Worm (Caenorhabditis elegans): Measurements from ENCODE around the gene dsl-7.

dsl-7 gene

ce11 chrV:13024499-13024898 is 31.5 kb downstream of the dsl-7 start:
- no peak for TF ChIP-seq ceh-9 (tag; optimal IDR thresholded peaks at IDR 0.05)

- TF ChIP-seq fkh-10 (GFP tag; optimal IDR thresholded peaks at IDR 0.05) (no peak), eor-1 (tag; optimal IDR thresholded peaks at IDR 0.05) (no peak), mml-1 (tag; optimal IDR thresholded peaks at IDR 0.05) (no peak), daf-12 (tag; optimal IDR thresholded peaks at IDR 0.05) (no peak), fkh-2 (tag; optimal IDR thresholded peaks at IDR 0.05) (no peak), pha-4 (tag; optimal IDR thresholded peaks at IDR 0.05) (no peak), jun-1 (tag; optimal IDR thresholded peaks at IDR 0.05) (no peak), ceh-16 (tag; optimal IDR thresholded peaks at IDR 0.05) (no peak), elt-2 (tag; optimal IDR thresholded peaks at IDR 0.05) (no peak), skn-1 (tag; optimal IDR thresholded peaks at IDR 0.05) (no peak), egl-5 (tag; optimal IDR thresholded peaks at IDR 0.05) (no peak)
These were observed 32.3 kb downstream of the dsl-7 start for ce11 chrV:13025283-13025682.

ce11 chrV:13026631-13027299 is 33.8 kb downstream of the dsl-7 start:
- TF ChIP-seq mml-1 (tag; optimal IDR thresholded peaks at IDR 0.05) (no peak), elt-2 (tag; optimal IDR thresholded peaks at IDR 0.05) (peak; percentile 17)

- TF ChIP-seq fkh-10 (GFP tag; optimal IDR thresholded peaks at IDR 0.05) (peak; percentile 13), ZK546.5 (tag; optimal IDR thresholded peaks at IDR 0.05) (no peak)
These were observed 35.9 kb downstream of the dsl-7 start for ce11 chrV:13028871-13029270.

ce11 chrV:13033223-13033622 is 40.3 kb downstream of the dsl-7 start, which contains the start of gene W07G4.1:
TSS of gene W07G4.1 (plus strand) at chrV:13033523.
- no peak for TF ChIP-seq ZK546.5 (tag; optimal IDR thresholded peaks at IDR 0.05)
- no peak for TF ChIP-seq nhr-76 (tag; optimal IDR thresholded peaks at IDR 0.05)
- TF ChIP-seq aly-2 (tag; optimal IDR thresholded peaks at IDR 0.05): no peak

- no peak for TF ChIP-seq nhr-12 (tag; optimal IDR thresholded peaks at IDR 0.05)
- no peak for TF ChIP-seq lsy-12 (tag; optimal IDR thresholded peaks at IDR 0.05)
- no peak for TF ChIP-seq eor-1 (tag; optimal IDR thresholded peaks at IDR 0.05)
- TF ChIP-seq sea-2 (GFP tag; optimal IDR thresholded peaks at IDR 0.05): no peak
- no peak for TF ChIP-seq lin-39 (tag; optimal IDR thresholded peaks at IDR 0.05)
- TF ChIP-seq fkh-2 (tag; optimal IDR thresholded peaks at IDR 0.05): no peak
- TF ChIP-seq nhr-28 (tag; optimal IDR thresholded peaks at IDR 0.05): no peak
- TF ChIP-seq nhr-23 (tag; optimal IDR thresholded peaks at IDR 0.05): no peak
- TF ChIP-seq fos-1 (tag; optimal IDR thresholded peaks at IDR 0.05): no peak
- TF ChIP-seq tbx-2 (tag; optimal IDR thresholded peaks at IDR 0.05): no peak
- TF ChIP-seq ztf-4 (tag; optimal IDR thresholded peaks at IDR 0.05): no peak
- TF ChIP-seq ceh-9 (tag; optimal IDR thresholded peaks at IDR 0.05): no peak
These were observed 41.7 kb downstream of the dsl-7 start, which contains the start of gene W07G4.7 for ce11 chrV:13034604-13035003. TSS of gene W07G4.7 (minus strand) at chrV:13034704.

- TF ChIP-seq elt-3 (tag; optimal IDR thresholded peaks at IDR 0.05) (no peak), snpc-4 (tag; optimal IDR thresholded peaks at IDR 0.05) (no peak), nhr-12 (tag; optimal IDR thresholded peaks at IDR 0.05) (no peak), elt-2 (tag; optimal IDR thresholded peaks at IDR 0.05) (no peak), nhr-237 (tag; optimal IDR thresholded peaks at IDR 0.05) (no peak), pqm-1 (tag; optimal IDR thresholded peaks at IDR 0.05) (no peak), ZK546.5 (tag; optimal IDR thresholded peaks at IDR 0.05) (no peak), unc-62 (GFP tag; optimal IDR thresholded peaks at IDR 0.05) (no peak), mml-1 (tag; optimal IDR thresholded peaks at IDR 0.05) (no peak), nfya-1 (tag; optimal IDR thresholded peaks at IDR 0.05; ENCODE audit: insufficient read depth) (no peak), nhr-11 (tag; optimal IDR thresholded peaks at IDR 0.05) (no peak), nhr-28 (tag; optimal IDR thresholded peaks at IDR 0.05) (no peak), unc-39 (tag; optimal IDR thresholded peaks at IDR 0.05) (no peak), jun-1 (tag; optimal IDR thresholded peaks at IDR 0.05) (no peak), hmg-11 (tag; optimal IDR thresholded peaks at IDR 0.05) (no peak), ceh-9 (tag; optimal IDR thresholded peaks at IDR 0.05) (no peak), ztf-11 (tag; optimal IDR thresholded peaks at IDR 0.05) (no peak), ama-1 (optimal IDR thresholded peaks at IDR 0.05) (no peak)
These were observed 43.5 kb downstream of the dsl-7 start, which contains the start of gene W07G4.2 for ce11 chrV:13036466-13036865. TSS of gene W07G4.2 (minus strand) at chrV:13036566.
